Worm (Caenorhabditis elegans) whole organism, L3 larva: Measurements from ENCODE around the gene srd-65.

Source experiments
- elt-1 ChIP-seq: fragments of 150-350 bp; optimal IDR thresholded peaks from 2 replicates; lab custom pipeline; 2014; ENCODE audit warnings: missing biosample characterization, missing genetic modification characterization
- ztf-11 ChIP-seq: fragments of 150-350 bp; optimal IDR thresholded peaks from 2 replicates; lab custom pipeline; 2014; ENCODE audit warnings: missing biosample characterization, missing genetic modification characterization
- ztf-4 ChIP-seq: fragments of 150-350 bp; optimal IDR thresholded peaks from 2 replicates; lab custom pipeline; 2014; ENCODE audit warnings: missing biosample characterization, missing genetic modification characterization

DNA sequence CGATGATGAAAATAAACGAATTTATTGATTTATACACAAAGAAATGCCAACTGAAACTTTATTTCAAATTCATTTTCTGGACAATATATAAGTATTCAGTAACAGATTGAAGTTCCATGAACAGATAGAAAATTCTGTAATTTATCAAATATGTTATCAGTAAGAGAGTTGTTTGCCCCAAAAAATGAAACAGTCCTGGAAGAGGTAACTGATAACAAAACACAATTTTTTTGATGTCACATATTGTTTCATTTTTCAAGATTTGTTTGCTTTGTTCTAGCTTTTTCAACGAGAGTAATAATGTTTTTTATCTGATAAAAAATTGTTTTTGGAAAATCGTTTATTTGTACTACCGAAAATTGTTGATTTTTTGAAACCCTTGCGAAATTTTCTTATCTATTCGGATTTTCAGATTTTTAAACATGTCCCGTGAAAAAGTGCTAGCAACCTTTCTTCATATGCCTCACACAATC is 29.2 kb upstream of the srd-65 start, which contains the start of gene fbxa-73:
- TF ChIP-seq ztf-4 (tag; lab: Kevin White, UChicago) (no peak), elt-1 (tag; lab: Kevin White, UChicago) (no peak), ztf-11 (tag; lab: Kevin White, UChicago) (no peak)
